Worm (Caenorhabditis elegans) whole organism, late embryonic: ENCODE results near the gene ace-4.
A peak's percentile ranks its signal among the peaks of the same experiment; 100 is the strongest.

Source experiments
- C38D4.7 ChIP-seq: fragments of 200-800 bp; sonication (Bioruptor generic); optimal IDR thresholded peaks from 2 replicates; lab custom pipeline; 2018; ENCODE audit warnings: mild to moderate bottlenecking, missing genetic modification characterization, moderate library complexity, missing compliant biosample characterization
- K02D7.2 ChIP-seq: sonication (generic microtip); optimal IDR thresholded peaks from 2 replicates; lab custom pipeline; 2017; ENCODE audit warnings: mild to moderate bottlenecking, missing genetic modification characterization, missing compliant biosample characterization
- K09A11.1 ChIP-seq: sonication (generic microtip); optimal IDR thresholded peaks from 2 replicates; lab custom pipeline; 2017; ENCODE audit warnings: antibody characterized with exemption, mild to moderate bottlenecking, missing genetic modification characterization, missing compliant biosample characterization; ENCODE audit not compliant: insufficient read depth
- ahr-1 ChIP-seq: sonication (generic microtip); optimal IDR thresholded peaks from 2 replicates; lab custom pipeline; 2016; ENCODE audit warnings: missing genetic modification characterization, missing compliant biosample characterization
- ama-1 ChIP-seq: fragments of 150-350 bp; optimal IDR thresholded peaks from 2 replicates; lab custom pipeline; 2014
- ceh-19 ChIP-seq: fragments of 200-800 bp; sonication (Bioruptor generic); optimal IDR thresholded peaks from 2 replicates; lab custom pipeline; 2018; ENCODE audit warnings: mild to moderate bottlenecking, missing genetic modification characterization, missing compliant biosample characterization
- ceh-22 ChIP-seq: sonication (generic microtip); optimal IDR thresholded peaks from 2 replicates; lab custom pipeline; 2017; ENCODE audit warnings: missing biosample characterization, missing genetic modification characterization
- ceh-24 ChIP-seq: sonication (generic microtip); optimal IDR thresholded peaks from 2 replicates; lab custom pipeline; 2016; ENCODE audit warnings: mild to moderate bottlenecking, missing genetic modification characterization, missing compliant biosample characterization
- ceh-48 ChIP-seq: sonication (generic microtip); optimal IDR thresholded peaks from 2 replicates; lab custom pipeline; 2016; ENCODE audit warnings: missing genetic modification characterization, inconsistent platforms, missing compliant biosample characterization
- ceh-6 ChIP-seq: fragments of 200-800 bp; sonication (Bioruptor generic); optimal IDR thresholded peaks from 2 replicates; lab custom pipeline; 2018; ENCODE audit warnings: mild to moderate bottlenecking, missing genetic modification characterization, missing compliant biosample characterization
- dve-1 ChIP-seq: sonication (generic microtip); optimal IDR thresholded peaks from 2 replicates; lab custom pipeline; 2017; ENCODE audit warnings: antibody characterized with exemption, mild to moderate bottlenecking, missing genetic modification characterization, missing compliant biosample characterization
- ets-4 ChIP-seq: sonication (generic microtip); optimal IDR thresholded peaks from 2 replicates; lab custom pipeline; 2016; ENCODE audit warnings: missing genetic modification characterization, missing compliant biosample characterization
- fkh-10 ChIP-seq: fragments of 150-350 bp; optimal IDR thresholded peaks from 2 replicates; lab custom pipeline; 2014; ENCODE audit warnings: missing biosample characterization, missing genetic modification reagents, missing genetic modification characterization
- fkh-6 ChIP-seq: sonication (generic microtip); optimal IDR thresholded peaks from 2 replicates; lab custom pipeline; 2016; ENCODE audit warnings: missing genetic modification characterization, missing compliant biosample characterization
- hlh-13 ChIP-seq: fragments of 200-800 bp; sonication (Bioruptor generic); optimal IDR thresholded peaks from 2 replicates; lab custom pipeline; 2018; ENCODE audit warnings: mild to moderate bottlenecking, missing genetic modification characterization, missing compliant biosample characterization
- hlh-30 ChIP-seq: sonication (generic microtip); optimal IDR thresholded peaks from 2 replicates; lab custom pipeline; 2017; ENCODE audit warnings: antibody characterized with exemption, missing genetic modification characterization, missing compliant biosample characterization; ENCODE audit not compliant: insufficient read depth
- hlh-8 ChIP-seq: sonication (generic microtip); optimal IDR thresholded peaks from 2 replicates; lab custom pipeline; 2016; ENCODE audit warnings: missing genotype, missing genetic modification characterization, missing compliant biosample characterization
- nfya-1 ChIP-seq: sonication (generic microtip); optimal IDR thresholded peaks from 2 replicates; lab custom pipeline; 2017; ENCODE audit warnings: missing genetic modification characterization, mild to moderate bottlenecking, missing compliant biosample characterization, antibody characterized with exemption, moderate library complexity
- nhr-232 ChIP-seq: sonication (generic microtip); optimal IDR thresholded peaks from 2 replicates; lab custom pipeline; 2016; ENCODE audit warnings: missing genetic modification characterization, missing compliant biosample characterization
- npax-4 ChIP-seq: sonication (generic microtip); optimal IDR thresholded peaks from 2 replicates; lab custom pipeline; 2016; ENCODE audit warnings: missing genetic modification characterization, missing compliant biosample characterization
- pax-1 ChIP-seq: fragments of 150-350 bp; optimal IDR thresholded peaks from 2 replicates; lab custom pipeline; 2014; ENCODE audit warnings: missing biosample characterization, missing genetic modification characterization
- pha-2 ChIP-seq: sonication (generic microtip); optimal IDR thresholded peaks from 2 replicates; lab custom pipeline; 2017; ENCODE audit warnings: mild to moderate bottlenecking, missing genetic modification characterization, missing compliant biosample characterization
- pha-4 ChIP-seq: fragments of 150-350 bp; optimal IDR thresholded peaks from 2 replicates; lab custom pipeline; 2018; ENCODE audit warnings: missing biosample characterization, missing genetic modification reagents, missing genetic modification characterization
- pros-1 ChIP-seq: fragments of 150-350 bp; optimal IDR thresholded peaks from 2 replicates; lab custom pipeline; 2014; ENCODE audit warnings: missing biosample characterization, missing genetic modification reagents, missing genetic modification characterization
- ref-2 ChIP-seq: sonication (generic microtip); optimal IDR thresholded peaks from 2 replicates; lab custom pipeline; 2016; ENCODE audit warnings: missing genetic modification characterization, missing compliant biosample characterization
- sox-4 ChIP-seq: sonication (generic microtip); optimal IDR thresholded peaks from 2 replicates; lab custom pipeline; 2017; ENCODE audit warnings: mild to moderate bottlenecking, missing genetic modification characterization, inconsistent platforms, missing compliant biosample characterization
- ttx-3 ChIP-seq: sonication (generic microtip); optimal IDR thresholded peaks from 2 replicates; lab custom pipeline; 2016; ENCODE audit warnings: missing genetic modification reagents, missing genetic modification characterization, missing compliant biosample characterization
- unc-3 ChIP-seq, 2 experiments: fragments of 200-800 bp in 1 of 2; sonication (Bioruptor generic) in 1 of 2; sonication (generic microtip) in 1 of 2; conservative IDR thresholded peaks in 1 of 2; optimal IDR thresholded peaks in 1 of 2; 2 replicates each; pipeline versions ENCODE4 v1.3.6 to Lab custom; 2016 to 2022; ENCODE audit warnings: missing compliant biosample characterization in 2 of 2, missing genetic modification characterization in 2 of 2, missing genetic modification reagents in 1 of 2
- unc-42 ChIP-seq: sonication (generic microtip); optimal IDR thresholded peaks from 2 replicates; lab custom pipeline; 2016; ENCODE audit warnings: missing genotype, missing genetic modification characterization, missing compliant biosample characterization
- unc-86 ChIP-seq: sonication (generic microtip); optimal IDR thresholded peaks from 2 replicates; lab custom pipeline; 2016; ENCODE audit warnings: missing genetic modification characterization, missing compliant biosample characterization
- zip-5 ChIP-seq: sonication (generic microtip); optimal IDR thresholded peaks from 2 replicates; lab custom pipeline; 2016; ENCODE audit warnings: missing genetic modification characterization, missing compliant biosample characterization
- ztf-16 ChIP-seq: sonication (generic microtip); optimal IDR thresholded peaks from 2 replicates; lab custom pipeline; 2017; ENCODE audit warnings: missing genetic modification characterization, missing compliant biosample characterization

Gene ace-4

DNA sequence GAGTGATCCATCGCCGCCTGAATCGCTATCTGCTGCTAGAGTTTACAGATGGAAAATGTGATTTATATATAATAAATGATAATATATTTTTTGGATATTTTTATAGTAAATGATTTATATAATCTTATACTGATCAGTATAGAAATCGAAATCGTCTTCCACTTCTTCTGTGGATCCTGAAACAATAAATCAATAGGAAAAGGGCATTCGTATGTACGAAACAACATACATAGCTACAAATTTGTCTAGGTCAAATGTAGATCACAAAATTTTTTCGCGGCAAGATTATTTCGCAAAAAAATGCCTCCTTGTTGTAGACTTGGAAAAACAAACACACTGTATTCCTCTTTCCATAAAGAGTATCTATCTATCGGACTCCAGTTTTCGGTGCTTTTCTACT, 16.3 kb downstream of the ace-4 start, which contains the start of gene Y48B6A.10:
Y48B6A.10 (plus strand) TSS at position 301 of the 400 bp plus-strand sequence.
- TF ChIP-seq pha-2 (tag; lab: Kevin White, UChicago), result no peak
- no peak for TF ChIP-seq ceh-19 (GFP tag; lab: Kevin White, UChicago)
- TF ChIP-seq pha-4, result no peak
- TF ChIP-seq pax-1 (tag; lab: Kevin White, UChicago), result no peak
- TF ChIP-seq npax-4 (tag; lab: Kevin White, UChicago), result no peak

DNA sequence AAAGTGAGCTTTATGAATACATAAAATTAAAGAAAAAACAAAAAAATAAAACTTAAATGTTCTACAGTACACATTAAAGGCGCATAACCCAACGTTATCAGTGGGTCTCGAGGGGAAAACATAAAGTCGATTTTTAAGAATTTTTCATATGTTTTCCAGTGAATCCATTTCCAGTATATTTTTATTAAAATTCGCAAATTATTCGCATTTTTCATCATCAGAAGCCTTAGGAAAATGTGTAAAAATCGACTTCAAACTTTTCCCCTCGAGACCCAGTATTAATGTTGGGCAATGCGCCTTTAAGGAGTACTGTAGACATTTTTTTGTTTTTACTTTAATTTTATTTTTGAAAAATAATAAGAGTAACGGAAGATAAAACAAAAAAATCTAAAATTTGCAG, 20.3 kb downstream of the ace-4 start:
- TF ChIP-seq ref-2 (tag; lab: Kevin White, UChicago), result no peak
- TF ChIP-seq, all 69 proteins: peak for 0

DNA sequence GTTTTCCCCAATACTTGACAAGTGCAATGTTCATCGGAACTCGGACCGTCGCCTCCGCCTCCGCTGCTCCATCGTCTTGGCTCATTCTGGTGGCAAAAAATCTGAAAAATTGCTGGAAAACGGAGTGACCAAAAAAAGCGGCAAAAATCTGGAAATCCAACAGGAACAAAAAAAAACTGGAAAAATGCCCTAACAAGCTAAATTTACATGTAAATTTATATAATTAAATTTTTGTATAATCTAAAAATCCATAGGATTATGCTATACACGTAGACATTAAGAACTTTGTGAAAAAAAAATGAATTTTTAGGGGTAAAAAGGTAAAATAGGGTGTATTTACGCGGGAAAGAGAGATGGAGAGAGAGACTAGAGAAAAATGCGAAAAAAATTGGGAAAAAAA, 28.3 kb downstream of the ace-4 start, which contains the start of gene Y48B6A.13:
Y48B6A.13 (minus strand) TSS at position 101 of the 400 bp plus-strand sequence.
- TF ChIP-seq ttx-3 (no peak), ceh-24 (tag; lab: Kevin White, UChicago) (no peak), unc-3 (GFP tag; conservative IDR thresholded peaks at IDR 0.05; lab: Robert Waterston, UW) (no peak), unc-3 (tag; optimal IDR thresholded peaks at IDR 0.05; lab: Kevin White, UChicago) (no peak), hlh-30 (tag; lab: Kevin White, UChicago) (no peak), unc-42 (tag; lab: Kevin White, UChicago) (no peak), pax-1 (tag; lab: Kevin White, UChicago) (no peak), ztf-16 (tag; lab: Kevin White, UChicago) (no peak), hlh-8 (tag; lab: Kevin White, UChicago) (no peak), nfya-1 (tag; lab: Kevin White, UChicago) (no peak), nhr-232 (no peak), K02D7.2 (tag; lab: Kevin White, UChicago) (no peak), pros-1 (no peak), C38D4.7 (GFP tag; lab: Kevin White, UChicago) (no peak), fkh-10 (no peak), ahr-1 (no peak), fkh-6 (no peak), hlh-13 (GFP tag; lab: Kevin White, UChicago) (no peak)
- TF ChIP-seq, all 69 proteins: peak for 0

DNA sequence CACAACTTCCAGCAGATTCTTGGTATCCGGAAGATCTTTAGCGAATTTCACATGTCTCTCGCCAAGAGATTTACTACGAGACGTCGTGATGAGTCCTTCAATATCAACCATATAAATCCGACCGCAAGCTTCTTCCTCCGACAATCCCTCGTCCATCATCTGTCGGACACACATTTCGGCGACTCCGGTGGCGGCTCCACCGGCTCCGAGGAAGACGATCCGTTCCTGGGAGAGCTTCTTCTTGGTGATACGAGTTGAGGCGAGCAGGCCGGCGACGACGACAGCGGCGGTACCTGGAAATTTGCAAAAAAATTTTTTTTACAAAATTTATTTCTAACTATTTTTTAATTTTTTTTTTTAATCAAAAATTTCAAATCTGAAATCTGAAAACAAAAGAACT, 32.2 kb downstream of the ace-4 start:
- TF ChIP-seq pros-1, result no peak
- TF ChIP-seq pax-1 (tag; lab: Kevin White, UChicago), result no peak
- no peak for TF ChIP-seq sox-4 (tag; lab: Kevin White, UChicago)
- no peak for TF ChIP-seq ceh-6 (GFP tag; lab: Kevin White, UChicago)
- no peak for TF ChIP-seq ceh-22 (tag; lab: Kevin White, UChicago)
- no peak for TF ChIP-seq unc-86 (tag; lab: Kevin White, UChicago)
- no peak for TF ChIP-seq K09A11.1 (tag; lab: Kevin White, UChicago)
- TF ChIP-seq dve-1 (tag; lab: Kevin White, UChicago), result no peak
- no peak for TF ChIP-seq zip-5
- TF ChIP-seq hlh-8 (tag; lab: Kevin White, UChicago), result no peak
- TF ChIP-seq ztf-16 (tag; lab: Kevin White, UChicago), result no peak
- TF ChIP-seq ets-4 (tag; lab: Kevin White, UChicago), result no peak

DNA sequence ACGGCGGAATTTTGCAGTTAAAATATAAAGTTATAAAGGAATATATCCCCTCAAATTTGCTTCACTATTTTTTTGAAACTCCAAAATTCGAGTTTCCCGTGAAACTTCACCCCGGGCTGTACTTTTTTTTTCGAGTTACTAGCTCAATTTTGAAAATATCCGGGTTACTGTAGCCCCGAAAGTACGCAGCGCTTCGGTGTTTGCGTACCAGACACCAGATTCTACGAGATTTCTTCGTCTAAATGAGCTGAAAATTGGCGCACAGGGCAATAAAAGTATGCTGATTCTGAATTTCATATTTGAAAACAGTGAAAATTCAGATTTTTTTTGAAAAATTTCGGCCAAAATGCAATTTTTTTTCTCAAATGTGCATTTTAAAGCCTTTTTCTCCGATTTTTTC, 33.1 kb downstream of the ace-4 start:
- TF ChIP-seq fkh-6, result no peak
- no peak for TF ChIP-seq ama-1 (lab: Kevin White, UChicago)
- TF ChIP-seq ceh-24 (tag; lab: Kevin White, UChicago), result no peak

DNA sequence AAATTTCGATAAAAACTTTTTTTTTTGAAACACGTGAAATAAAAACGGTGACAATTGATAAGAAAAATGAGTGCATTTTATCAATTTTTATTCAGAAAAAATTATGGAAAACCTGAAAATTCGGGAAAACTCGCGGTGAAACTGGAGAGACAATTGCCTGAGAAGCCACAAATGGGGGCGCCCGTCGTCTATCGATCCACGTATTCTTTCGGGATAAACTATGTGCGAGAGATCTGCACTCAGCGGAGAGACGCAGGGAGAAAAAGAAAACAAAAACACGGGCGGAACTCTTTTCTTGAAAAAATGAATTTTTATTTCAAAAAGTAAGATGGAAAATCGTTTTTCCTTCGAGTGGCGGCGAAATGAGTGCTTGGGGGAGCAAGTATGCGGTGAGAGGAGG, 36.0 kb downstream of the ace-4 start, which contains the start of gene men-1:
men-1 (minus strand) TSS at position 242 of the 400 bp plus-strand sequence.
- TF ChIP-seq hlh-13 (GFP tag; lab: Kevin White, UChicago) (no peak), ama-1 (lab: Kevin White, UChicago) (no peak), ceh-48 (tag; lab: Kevin White, UChicago) (peak; percentile 35)
